Fruit fly (Drosophila melanogaster) whole organism, embryonic: ENCODE results near the gene CG6766.
A peak's percentile ranks its signal among the peaks of the same experiment; 100 is the strongest.

Experiments used
- B-H1 ChIP-seq: fragments of 200-800 bp; sonication (Bioruptor generic); IDR thresholded peaks from 3 replicates; pipeline ENCODE4 v1.3.6; 2022; ENCODE audit warnings: missing biosample characterization, missing genetic modification characterization
- Bgb ChIP-seq: fragments of 200-800 bp; sonication (Bioruptor generic); IDR thresholded peaks from 2 replicates; pipeline ENCODE4 v1.3.6; 2022; ENCODE audit warnings: missing biosample characterization, missing genetic modification characterization; ENCODE audit not compliant: partially characterized antibody
- BtbVII ChIP-seq: fragments of 200-800 bp; sonication (Bioruptor generic); optimal IDR thresholded peaks from 3 replicates; lab custom pipeline; 2017; ENCODE audit warnings: missing biosample characterization, mild to moderate bottlenecking, missing genetic modification characterization
- CG10209 ChIP-seq: fragments of 200-800 bp; sonication (Bioruptor generic); optimal IDR thresholded peaks from 3 replicates; lab custom pipeline; 2017; ENCODE audit warnings: missing biosample characterization, mild to moderate bottlenecking, missing genetic modification characterization, missing genetic modification reagents
- CG10267 ChIP-seq: fragments of 200-800 bp; sonication (Bioruptor generic); optimal IDR thresholded peaks from 2 replicates; lab custom pipeline; 2018; ENCODE audit warnings: missing biosample characterization, mild to moderate bottlenecking, missing genetic modification characterization, moderate library complexity
- CG10321 ChIP-seq: fragments of 200-800 bp; sonication (Bioruptor generic); IDR thresholded peaks from 2 replicates; pipeline ENCODE4 v1.3.6; 2022; ENCODE audit warnings: missing biosample characterization, missing genetic modification characterization
- CG17568 ChIP-seq: fragments of 200-800 bp; sonication (Bioruptor generic); optimal IDR thresholded peaks from 2 replicates; lab custom pipeline; 2018; ENCODE audit warnings: missing biosample characterization, mild to moderate bottlenecking, missing genetic modification characterization, moderate library complexity
- CG32772 ChIP-seq: fragments of 200-800 bp; sonication (Bioruptor generic); IDR thresholded peaks from 2 replicates; pipeline ENCODE4 v1.3.6; 2022; ENCODE audit warnings: missing biosample characterization, missing genetic modification characterization
- CG4424 ChIP-seq: fragments of 200-800 bp; sonication (Bioruptor generic); optimal IDR thresholded peaks from 3 replicates; lab custom pipeline; 2016; ENCODE audit warnings: missing biosample characterization, missing genetic modification characterization
- CG4730 ChIP-seq: fragments of 200-800 bp; sonication (Bioruptor generic); IDR thresholded peaks from 2 replicates; pipeline ENCODE4 v1.3.6; 2022; ENCODE audit warnings: missing biosample characterization, missing genetic modification characterization
- CG7786 ChIP-seq: fragments of 200-800 bp; sonication (Bioruptor generic); optimal IDR thresholded peaks from 2 replicates; lab custom pipeline; 2016; ENCODE audit warnings: missing biosample characterization, missing genetic modification characterization
- CG8478 ChIP-seq: fragments of >200 bp; optimal IDR thresholded peaks from 2 replicates; lab custom pipeline; 2018
- CG8765 ChIP-seq: fragments of 200-800 bp; sonication (Bioruptor generic); IDR thresholded peaks from 2 replicates; pipeline ENCODE4 v1.3.6; 2022; ENCODE audit warnings: missing biosample characterization, missing genetic modification characterization
- CkIIα-i1 ChIP-seq: fragments of 200-800 bp; sonication (Bioruptor generic); IDR thresholded peaks from 2 replicates; pipeline ENCODE4 v1.3.6; 2022; ENCODE audit warnings: missing biosample characterization, missing genetic modification characterization
- Dp ChIP-seq: fragments of 200-800 bp; sonication (Bioruptor generic); optimal IDR thresholded peaks from 2 replicates; lab custom pipeline; 2018; ENCODE audit warnings: missing biosample characterization, mild to moderate bottlenecking, missing genetic modification characterization, moderate library complexity
- Fer2 ChIP-seq: fragments of 200-800 bp; sonication (Bioruptor generic); optimal IDR thresholded peaks from 2 replicates; lab custom pipeline; 2018; ENCODE audit warnings: missing biosample characterization, mild to moderate bottlenecking, missing genetic modification characterization, moderate library complexity
- Gsc ChIP-seq: fragments of 200-800 bp; sonication (Bioruptor generic); IDR thresholded peaks from 2 replicates; pipeline ENCODE4 v1.3.6; 2022; ENCODE audit warnings: missing biosample characterization, missing genetic modification characterization
- HHEX ChIP-seq: fragments of 200-800 bp; sonication (Bioruptor generic); optimal IDR thresholded peaks from 3 replicates; lab custom pipeline; 2017; ENCODE audit warnings: missing biosample characterization, mild to moderate bottlenecking, missing genetic modification characterization, missing genetic modification reagents
- NFAT ChIP-seq: fragments of 200-800 bp; sonication (Bioruptor generic); IDR thresholded peaks from 2 replicates; pipeline ENCODE4 v1.3.6; 2022; ENCODE audit warnings: missing biosample characterization, missing genetic modification characterization
- NK7.1 ChIP-seq: fragments of 200-800 bp; sonication (Bioruptor generic); optimal IDR thresholded peaks from 3 replicates; lab custom pipeline; 2016; ENCODE audit warnings: missing biosample characterization, missing genetic modification characterization
- Pdp1 ChIP-seq, 2 experiments: fragments of 200-800 bp; sonication (Bioruptor generic); optimal IDR thresholded peaks; 3 replicates each; lab custom pipeline; 2016; ENCODE audit warnings: missing biosample characterization in 2 of 2, missing genetic modification characterization in 2 of 2, mild to moderate bottlenecking in 1 of 2, moderate library complexity in 1 of 2
- Ptx1 ChIP-seq: fragments of 200-800 bp; sonication (Bioruptor generic); IDR thresholded peaks from 2 replicates; pipeline ENCODE4 v1.3.6; 2022; ENCODE audit warnings: missing biosample characterization, missing genetic modification characterization
- Sry-β ChIP-seq: fragments of 200-800 bp; sonication (Bioruptor generic); optimal IDR thresholded peaks from 2 replicates; lab custom pipeline; 2018; ENCODE audit warnings: missing biosample characterization, mild to moderate bottlenecking, missing genetic modification characterization, moderate library complexity
- ash1 ChIP-seq: fragments of 200-800 bp; sonication (Bioruptor generic); optimal IDR thresholded peaks from 2 replicates; lab custom pipeline; 2018; ENCODE audit warnings: missing biosample characterization, mild to moderate bottlenecking, missing genetic modification characterization
- ato ChIP-seq: fragments of 200-800 bp; sonication (Bioruptor generic); IDR thresholded peaks from 2 replicates; pipeline ENCODE4 v1.3.6; 2022; ENCODE audit warnings: missing biosample characterization, missing genetic modification characterization; ENCODE audit not compliant: partially characterized antibody
- bab2 ChIP-seq: fragments of 200-800 bp; sonication (Bioruptor generic); optimal IDR thresholded peaks from 2 replicates; lab custom pipeline; 2016; ENCODE audit warnings: missing biosample characterization, missing genetic modification characterization
- br ChIP-seq: fragments of >200 bp; optimal IDR thresholded peaks from 2 replicates; lab custom pipeline; 2017
- btn ChIP-seq: fragments of 200-800 bp; sonication (Bioruptor generic); optimal IDR thresholded peaks from 2 replicates; lab custom pipeline; 2016; ENCODE audit warnings: missing biosample characterization, missing genetic modification characterization
- ci ChIP-seq: fragments of 200-800 bp; sonication (Bioruptor generic); IDR thresholded peaks from 3 replicates; pipeline ENCODE4 v1.3.6; 2022; ENCODE audit warnings: missing biosample characterization, missing genetic modification characterization
- ewg ChIP-seq: fragments of 200-800 bp; sonication (Bioruptor generic); optimal IDR thresholded peaks from 3 replicates; lab custom pipeline; 2017; ENCODE audit warnings: mild to moderate bottlenecking, missing biosample characterization, missing genetic modification reagents, missing genetic modification characterization
- gfzf ChIP-seq: fragments of 200-800 bp; sonication (Bioruptor generic); optimal IDR thresholded peaks from 2 replicates; lab custom pipeline; 2016; ENCODE audit warnings: missing biosample characterization, mild to moderate bottlenecking, missing genetic modification characterization, moderate library complexity
- gt ChIP-seq: fragments of 200-800 bp; sonication (Bioruptor generic); IDR thresholded peaks from 2 replicates; pipeline ENCODE4 v1.3.6; 2022; ENCODE audit warnings: missing biosample characterization, missing genetic modification characterization
- hb ChIP-seq: fragments of 200-800 bp; sonication (Bioruptor generic); IDR thresholded peaks from 3 replicates; pipeline ENCODE4 v1.3.6; 2022; ENCODE audit warnings: missing biosample characterization, missing genetic modification characterization; ENCODE audit not compliant: partially characterized antibody
- lov ChIP-seq, 2 experiments: fragments of 200-800 bp in 1 of 2; fragments of >200 bp in 1 of 2; sonication (Bioruptor generic) in 1 of 2; IDR thresholded peaks in 1 of 2; optimal IDR thresholded peaks in 1 of 2; 2 replicates in 1 of 2; 3 replicates in 1 of 2; pipeline versions ENCODE4 v1.3.6 to Lab custom; 2017 to 2022; ENCODE audit warnings: missing biosample characterization in 1 of 2, missing genetic modification characterization in 1 of 2
- luna ChIP-seq: fragments of 200-800 bp; sonication (Bioruptor generic); optimal IDR thresholded peaks from 2 replicates; lab custom pipeline; 2016; ENCODE audit warnings: missing biosample characterization, missing genetic modification characterization
- nmo ChIP-seq: fragments of 200-800 bp; sonication (Bioruptor generic); optimal IDR thresholded peaks from 2 replicates; lab custom pipeline; 2018; ENCODE audit warnings: missing biosample characterization, mild to moderate bottlenecking, missing genetic modification characterization, moderate library complexity
- nom ChIP-seq: fragments of 200-800 bp; sonication (Bioruptor generic); optimal IDR thresholded peaks from 2 replicates; lab custom pipeline; 2017; ENCODE audit warnings: missing biosample characterization, missing genetic modification characterization, mild to moderate bottlenecking, moderate library complexity, missing genetic modification reagents
- org-1 ChIP-seq: fragments of 200-800 bp; sonication (Bioruptor generic); optimal IDR thresholded peaks from 2 replicates; lab custom pipeline; 2017; ENCODE audit warnings: missing biosample characterization, missing genetic modification characterization
- otp ChIP-seq: fragments of 200-800 bp; sonication (Bioruptor generic); IDR thresholded peaks from 3 replicates; pipeline ENCODE4, ENCODE4 v1.3.6; 2022; ENCODE audit warnings: missing biosample characterization, missing genetic modification characterization
- phol ChIP-seq: fragments of 200-800 bp; sonication (Bioruptor generic); optimal IDR thresholded peaks from 3 replicates; lab custom pipeline; 2018; ENCODE audit warnings: missing biosample characterization, mild to moderate bottlenecking, missing genetic modification characterization, moderate library complexity
- pum ChIP-seq: fragments of 200-800 bp; sonication (Bioruptor generic); optimal IDR thresholded peaks from 2 replicates; lab custom pipeline; 2016; ENCODE audit warnings: missing biosample characterization, missing genetic modification characterization
- ranshi ChIP-seq: fragments of 200-800 bp; sonication (Bioruptor generic); IDR thresholded peaks from 2 replicates; pipeline ENCODE4 v1.3.6; 2022; ENCODE audit warnings: missing biosample characterization, missing genetic modification characterization
- sc ChIP-seq, 3 experiments: fragments of >200 bp in 2 of 3; fragments of 200-800 bp in 1 of 3; sonication (Bioruptor generic) in 1 of 3; optimal IDR thresholded peaks; 2 replicates in 2 of 3; 3 replicates in 1 of 3; lab custom pipeline; 2017; ENCODE audit warnings: mild to moderate bottlenecking in 1 of 3, missing biosample characterization in 1 of 3, missing genetic modification characterization in 1 of 3, missing genetic modification reagents in 1 of 3
- shn ChIP-seq: fragments of 200-800 bp; sonication (Bioruptor generic); optimal IDR thresholded peaks from 3 replicates; lab custom pipeline; 2016; ENCODE audit warnings: missing biosample characterization, missing genetic modification characterization
- ttk ChIP-seq: fragments of 200-800 bp; sonication (Bioruptor generic); IDR thresholded peaks from 2 replicates; pipeline ENCODE4 v2.1.2; 2022; ENCODE audit warnings: missing biosample characterization, missing genetic modification characterization
- usp ChIP-seq: fragments of >200 bp; optimal IDR thresholded peaks from 2 replicates; lab custom pipeline; 2017; ENCODE audit warnings: missing biosample characterization, missing genetic modification characterization
- vvl ChIP-seq: fragments of 200-800 bp; sonication (Bioruptor generic); IDR thresholded peaks from 2 replicates; pipeline ENCODE4 v1.3.6; 2022; ENCODE audit warnings: missing biosample characterization, missing genetic modification characterization
- yki ChIP-seq: fragments of >200 bp; optimal IDR thresholded peaks from 3 replicates; lab custom pipeline; 2018

CG6766 gene

DNA sequence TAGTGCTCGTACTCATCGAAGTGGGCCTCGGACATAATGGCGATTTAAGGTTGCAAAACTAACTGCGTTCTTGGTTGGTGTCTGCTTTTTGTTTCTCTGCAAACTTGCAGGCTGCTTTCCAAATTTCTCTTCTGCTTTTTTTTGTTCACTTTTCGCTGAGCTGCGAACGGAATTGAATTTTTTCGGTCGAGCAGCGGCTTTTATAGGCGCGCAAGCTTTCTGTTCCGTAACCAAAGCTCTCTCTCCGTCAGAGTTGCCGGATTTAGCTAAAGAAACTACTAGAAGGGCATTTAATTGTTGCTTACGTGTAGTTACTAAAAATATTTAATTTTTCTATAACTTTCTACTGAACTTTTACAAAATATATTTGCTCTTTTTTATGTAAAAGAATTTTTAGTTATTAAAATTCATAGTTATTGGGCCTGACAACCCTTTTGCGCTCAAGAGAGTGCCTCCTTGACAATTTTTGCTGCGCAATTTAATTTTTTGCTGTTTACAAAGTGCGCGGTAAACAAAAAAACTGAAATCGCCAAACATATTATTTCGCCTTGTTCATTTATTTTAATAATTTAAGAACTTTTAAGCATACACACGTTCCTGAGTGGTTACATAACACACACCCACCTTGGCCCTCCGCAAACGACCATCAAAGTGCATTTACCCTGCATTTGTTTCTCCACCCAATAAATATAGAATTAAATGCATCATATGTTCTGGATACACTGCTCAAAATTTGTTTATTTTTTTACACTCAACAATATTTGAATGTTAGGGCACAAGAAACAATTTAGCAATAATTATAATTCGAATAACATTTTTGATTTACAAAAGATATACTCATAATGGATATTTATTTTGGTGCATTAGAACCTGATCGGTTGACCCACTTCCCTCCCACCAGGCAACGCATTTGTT is 5.7 kb upstream of the CG6766 start, which contains the start of gene CG6770 (continued):
- TF ChIP-seq CkIIα-i1 (GFP tag; lab: Robert Waterston, UW), result no peak
- peak; percentile 49 for TF ChIP-seq org-1
- TF ChIP-seq ci (GFP tag; lab: Robert Waterston, UW), result peak; percentile 89
- peak; percentile 37 for TF ChIP-seq bab2
- no peak for TF ChIP-seq NK7.1 (GFP tag; lab: Kevin White, UChicago)
- no peak for TF ChIP-seq pum (GFP tag; lab: Kevin White, UChicago)
- peak; percentile 74 for TF ChIP-seq CG10267
- TF ChIP-seq ttk, result peak; percentile 81
- TF ChIP-seq yki (lab: Kevin White, UChicago), result no peak
- TF ChIP-seq CG32772 (GFP tag; lab: Robert Waterston, UW), result peak; percentile 72
- TF ChIP-seq br, result no peak
- peak; percentile 52; the same call in 1 of the 3 replicates for TF ChIP-seq otp (GFP tag; lab: Robert Waterston, UW)
- peak; percentile 48; the same call in 1 of the 2 replicates for TF ChIP-seq gt (GFP tag; lab: Robert Waterston, UW)
- peak; percentile 17 for TF ChIP-seq ash1
- peak; percentile 70 for TF ChIP-seq CG4730 (GFP tag; lab: Robert Waterston, UW)
- peak; percentile 83 for TF ChIP-seq BtbVII (GFP tag; lab: Kevin White, UChicago)
- TF ChIP-seq CG8478 (lab: Kevin White, UChicago), result peak; percentile 21
- TF ChIP-seq CG10321, result peak; percentile 66; the same call in 1 of the 2 replicates
- peak; percentile 84 for TF ChIP-seq Ptx1
- no peak for TF ChIP-seq lov (optimal IDR thresholded peaks at IDR 0.05; lab: Kevin White, UChicago)
- peak; percentile 42; the same call in 1 of the 3 replicates for TF ChIP-seq lov (GFP tag; IDR thresholded peaks at IDR 0.05; lab: Robert Waterston, UW)
- TF ChIP-seq Dp, result peak; percentile 28
- peak; percentile 1 for TF ChIP-seq shn
- no peak for TF ChIP-seq luna (GFP tag; lab: Kevin White, UChicago)
- TF ChIP-seq Fer2 (tag; lab: Kevin White, UChicago), result peak; percentile 80
- TF ChIP-seq usp, result no peak
- peak; percentile 52 for TF ChIP-seq phol
- peak; percentile 76 for TF ChIP-seq Sry-β (GFP tag; lab: Kevin White, UChicago)
- peak; percentile 73 for TF ChIP-seq CG10209 (GFP tag; lab: Kevin White, UChicago)
- peak; percentile 56 for TF ChIP-seq nmo (GFP tag; lab: Kevin White, UChicago)
- no peak for TF ChIP-seq ato (GFP tag; lab: Robert Waterston, UW)
- no peak for TF ChIP-seq gfzf (GFP tag; lab: Kevin White, UChicago)
- TF ChIP-seq CG4424 (GFP tag; lab: Kevin White, UChicago), result peak; percentile 19
- peak; percentile 7 to 97 for TF ChIP-seq Pdp1 (GFP tag; optimal IDR thresholded peaks at IDR 0.05; lab: Kevin White, UChicago)
- peak; percentile 88 for TF ChIP-seq ranshi (GFP tag; lab: Robert Waterston, UW)
- TF ChIP-seq NFAT (GFP tag; lab: Robert Waterston, UW), result peak; percentile 81
- TF ChIP-seq nom (GFP tag; lab: Kevin White, UChicago), result peak; percentile 70
- peak; percentile 62 for TF ChIP-seq ewg (GFP tag; lab: Kevin White, UChicago)
- no peak for TF ChIP-seq sc (optimal IDR thresholded peaks at IDR 0.05; lab: Kevin White, UChicago)
- peak; percentile 44 for TF ChIP-seq sc (GFP tag; optimal IDR thresholded peaks at IDR 0.05; lab: Kevin White, UChicago)
- peak; percentile 31 for TF ChIP-seq CG7786 (GFP tag; lab: Kevin White, UChicago)
- peak; percentile 81 for TF ChIP-seq HHEX (GFP tag; lab: Kevin White, UChicago)
- TF ChIP-seq vvl (GFP tag; lab: Robert Waterston, UW), result peak; percentile 93
- peak; percentile 84 for TF ChIP-seq CG17568
- TF ChIP-seq B-H1 (GFP tag; lab: Robert Waterston, UW), result peak; percentile 64; the same call in 1 of the 3 replicates
- no peak for TF ChIP-seq hb (GFP tag; lab: Robert Waterston, UW)
- TF ChIP-seq btn, result no peak
- TF ChIP-seq Bgb, result peak; percentile 68; the same call in 1 of the 2 replicates
- 0 out of 2 replicates have a peak, but pooled peaks have one; percentile 13 for TF ChIP-seq CG8765 (GFP tag; lab: Robert Waterston, UW)
- no peak for TF ChIP-seq Gsc (GFP tag; lab: Robert Waterston, UW)
